Fruit fly (Drosophila melanogaster) whole organism, embryonic: Measurements from ENCODE around the gene Ppat-Dpck.

Experiments used
- ATbp ChIP-seq: fragments of 200-800 bp; sonication (Bioruptor generic); optimal IDR thresholded peaks from 2 replicates; lab custom pipeline; 2017; ENCODE audit warnings: missing biosample characterization, mild to moderate bottlenecking, missing genetic modification characterization, missing genetic modification reagents
- Atf-2 ChIP-seq: fragments of 200-800 bp; sonication (Bioruptor generic); optimal IDR thresholded peaks from 2 replicates; lab custom pipeline; 2016; ENCODE audit warnings: missing biosample characterization, missing genetic modification characterization
- B-H2 ChIP-seq: fragments of 200-800 bp; sonication (Bioruptor generic); optimal IDR thresholded peaks from 2 replicates; lab custom pipeline; 2018; ENCODE audit warnings: missing biosample characterization, mild to moderate bottlenecking, missing genetic modification characterization
- CG10267 ChIP-seq: fragments of 200-800 bp; sonication (Bioruptor generic); optimal IDR thresholded peaks from 2 replicates; lab custom pipeline; 2018; ENCODE audit warnings: missing biosample characterization, mild to moderate bottlenecking, missing genetic modification characterization, moderate library complexity
- CG10431 ChIP-seq: fragments of 200-800 bp; sonication (Bioruptor generic); optimal IDR thresholded peaks from 3 replicates; lab custom pipeline; 2018; ENCODE audit warnings: missing biosample characterization, mild to moderate bottlenecking, missing genetic modification characterization
- CG10979 ChIP-seq: fragments of 200-800 bp; sonication (Bioruptor generic); optimal IDR thresholded peaks from 2 replicates; lab custom pipeline; 2018; ENCODE audit warnings: missing biosample characterization, mild to moderate bottlenecking, missing genetic modification characterization, moderate library complexity
- CG11456 ChIP-seq: fragments of 200-800 bp; sonication (Bioruptor generic); IDR thresholded peaks from 3 replicates; pipeline ENCODE4 v1.3.6; 2022; ENCODE audit warnings: missing biosample characterization, missing genetic modification characterization
- CG12071 ChIP-seq: fragments of 200-800 bp; sonication (Bioruptor generic); optimal IDR thresholded peaks from 3 replicates; lab custom pipeline; 2018; ENCODE audit warnings: missing biosample characterization, mild to moderate bottlenecking, missing genetic modification characterization
- CG15073 ChIP-seq: fragments of 200-800 bp; sonication (Bioruptor generic); optimal IDR thresholded peaks from 2 replicates; lab custom pipeline; 2016; ENCODE audit warnings: missing biosample characterization, missing genetic modification characterization
- CG16813 ChIP-seq: fragments of 200-800 bp; sonication (Bioruptor generic); IDR thresholded peaks from 3 replicates; pipeline ENCODE4 v1.3.6; 2022; ENCODE audit warnings: missing biosample characterization, missing genetic modification characterization; ENCODE audit not compliant: partially characterized antibody
- CG17912 ChIP-seq: fragments of 200-800 bp; sonication (Bioruptor generic); optimal IDR thresholded peaks from 2 replicates; lab custom pipeline; 2018; ENCODE audit warnings: missing biosample characterization, mild to moderate bottlenecking, missing genetic modification characterization
- CG2116 ChIP-seq: fragments of 200-800 bp; sonication (Bioruptor generic); optimal IDR thresholded peaks from 3 replicates; lab custom pipeline; 2018; ENCODE audit warnings: missing biosample characterization, mild to moderate bottlenecking, missing genetic modification characterization
- CG33557 ChIP-seq: fragments of 200-800 bp; sonication (Bioruptor generic); optimal IDR thresholded peaks from 2 replicates; lab custom pipeline; 2019; ENCODE audit warnings: missing biosample characterization, mild to moderate bottlenecking, missing genetic modification characterization, moderate library complexity
- CG3726 ChIP-seq: fragments of 200-800 bp; sonication (Bioruptor generic); IDR thresholded peaks from 3 replicates; pipeline ENCODE4, ENCODE4 v1.3.6; 2022; ENCODE audit warnings: missing biosample characterization, missing genetic modification characterization
- CG4282 ChIP-seq: fragments of 200-800 bp; sonication (Bioruptor generic); optimal IDR thresholded peaks from 2 replicates; lab custom pipeline; 2016; ENCODE audit warnings: missing biosample characterization, missing genetic modification characterization
- CG4730 ChIP-seq: fragments of 200-800 bp; sonication (Bioruptor generic); IDR thresholded peaks from 2 replicates; pipeline ENCODE4 v1.3.6; 2022; ENCODE audit warnings: missing biosample characterization, missing genetic modification characterization
- CG4820 ChIP-seq: fragments of 200-800 bp; sonication (Bioruptor generic); optimal IDR thresholded peaks from 3 replicates; lab custom pipeline; 2016; ENCODE audit warnings: missing biosample characterization, missing genetic modification characterization
- CG7271 ChIP-seq: fragments of 200-800 bp; sonication (Bioruptor generic); optimal IDR thresholded peaks from 2 replicates; lab custom pipeline; 2018; ENCODE audit warnings: missing biosample characterization, mild to moderate bottlenecking, missing genetic modification characterization, moderate library complexity
- CG7786 ChIP-seq: fragments of 200-800 bp; sonication (Bioruptor generic); optimal IDR thresholded peaks from 2 replicates; lab custom pipeline; 2016; ENCODE audit warnings: missing biosample characterization, missing genetic modification characterization
- CG7963 ChIP-seq: fragments of 200-800 bp; sonication (Bioruptor generic); IDR thresholded peaks from 3 replicates; pipeline ENCODE4 v1.3.6; 2022; ENCODE audit warnings: missing biosample characterization, missing genetic modification characterization; ENCODE audit not compliant: partially characterized antibody
- CG9215 ChIP-seq: fragments of 200-800 bp; sonication (Bioruptor generic); IDR thresholded peaks from 2 replicates; pipeline ENCODE4 v1.3.6; 2022; ENCODE audit warnings: missing biosample characterization, missing genetic modification characterization
- Dll ChIP-seq: fragments of 200-800 bp; sonication (Bioruptor generic); IDR thresholded peaks from 4 replicates; pipeline ENCODE4 v1.3.6; 2022; ENCODE audit warnings: missing biosample characterization, missing genetic modification characterization; ENCODE audit not compliant: partially characterized antibody
- Doc2 ChIP-seq: fragments of 200-800 bp; sonication (Bioruptor generic); IDR thresholded peaks from 2 replicates; pipeline ENCODE4 v1.3.6; 2022; ENCODE audit warnings: missing biosample characterization, missing genetic modification characterization
- Fer3 ChIP-seq: fragments of 200-800 bp; sonication (Bioruptor generic); optimal IDR thresholded peaks from 2 replicates; lab custom pipeline; 2018; ENCODE audit warnings: missing biosample characterization, mild to moderate bottlenecking, missing genetic modification characterization, moderate library complexity
- GATAe ChIP-seq: fragments of 200-800 bp; sonication (Bioruptor generic); conservative IDR thresholded peaks from 2 replicates; pipeline ENCODE4 v1.3.6; 2022; ENCODE audit warnings: missing biosample characterization, missing genetic modification characterization
- Lhr ChIP-seq: fragments of 200-800 bp; sonication (Bioruptor generic); optimal IDR thresholded peaks from 3 replicates; lab custom pipeline; 2017; ENCODE audit warnings: mild to moderate bottlenecking, missing biosample characterization, missing genetic modification reagents, missing genetic modification characterization
- MBD-R2 ChIP-seq: fragments of 200-800 bp; sonication (Bioruptor generic); IDR thresholded peaks from 2 replicates; pipeline ENCODE4 v1.3.6; 2022; ENCODE audit warnings: missing biosample characterization, missing genetic modification characterization
- MESR4 ChIP-seq: fragments of 200-800 bp; sonication (Bioruptor generic); optimal IDR thresholded peaks from 2 replicates; lab custom pipeline; 2018; ENCODE audit warnings: missing biosample characterization, mild to moderate bottlenecking, missing genetic modification characterization, moderate library complexity
- Max ChIP-seq: fragments of 200-800 bp; sonication (Bioruptor generic); optimal IDR thresholded peaks from 2 replicates; lab custom pipeline; 2016; ENCODE audit warnings: missing biosample characterization, mild to moderate bottlenecking, missing genetic modification characterization
- Oli ChIP-seq: fragments of 200-800 bp; sonication (Bioruptor generic); optimal IDR thresholded peaks from 2 replicates; lab custom pipeline; 2018; ENCODE audit warnings: missing biosample characterization, mild to moderate bottlenecking, missing genetic modification characterization, moderate library complexity
- Vsx1 ChIP-seq: fragments of 200-800 bp; sonication (Bioruptor generic); optimal IDR thresholded peaks from 2 replicates; lab custom pipeline; 2017; ENCODE audit warnings: missing biosample characterization, mild to moderate bottlenecking, missing genetic modification characterization, missing genetic modification reagents
- ac ChIP-seq: fragments of 200-800 bp; sonication (Bioruptor generic); optimal IDR thresholded peaks from 3 replicates; lab custom pipeline; 2017; ENCODE audit warnings: missing biosample characterization, mild to moderate bottlenecking, missing genetic modification characterization
- aop ChIP-seq: fragments of 200-800 bp; sonication (Bioruptor generic); IDR thresholded peaks from 2 replicates; pipeline ENCODE4 v1.3.6; 2022; ENCODE audit warnings: missing biosample characterization, missing genetic modification characterization
- bab2 ChIP-seq: fragments of 200-800 bp; sonication (Bioruptor generic); optimal IDR thresholded peaks from 2 replicates; lab custom pipeline; 2016; ENCODE audit warnings: missing biosample characterization, missing genetic modification characterization
- cad ChIP-seq: fragments of >200 bp; optimal IDR thresholded peaks from 2 replicates; lab custom pipeline; 2017; ENCODE audit warnings: missing biosample characterization, missing genetic modification characterization
- disco-r ChIP-seq: fragments of 200-800 bp; sonication (Bioruptor generic); optimal IDR thresholded peaks from 2 replicates; lab custom pipeline; 2016; ENCODE audit warnings: missing biosample characterization, missing genetic modification characterization
- dmrt11E ChIP-seq: fragments of 200-800 bp; sonication (Bioruptor generic); optimal IDR thresholded peaks from 3 replicates; lab custom pipeline; 2018; ENCODE audit warnings: missing biosample characterization, mild to moderate bottlenecking, missing genetic modification characterization, moderate library complexity
- grn ChIP-seq: fragments of 200-800 bp; sonication (Bioruptor generic); optimal IDR thresholded peaks from 3 replicates; lab custom pipeline; 2017; ENCODE audit warnings: missing biosample characterization, missing genetic modification characterization
- h ChIP-seq: fragments of >200 bp; optimal IDR thresholded peaks from 2 replicates; lab custom pipeline; 2017
- insv ChIP-seq, 2 experiments: fragments of 200-800 bp; sonication (Bioruptor generic); optimal IDR thresholded peaks; 3 replicates each; lab custom pipeline; 2016 to 2018; ENCODE audit warnings: missing biosample characterization in 2 of 2, missing genetic modification characterization in 2 of 2
- lilli ChIP-seq: fragments of 200-800 bp; sonication (Bioruptor generic); optimal IDR thresholded peaks from 3 replicates; lab custom pipeline; 2016; ENCODE audit warnings: missing biosample characterization, missing genetic modification characterization
- luna ChIP-seq: fragments of 200-800 bp; sonication (Bioruptor generic); optimal IDR thresholded peaks from 2 replicates; lab custom pipeline; 2016; ENCODE audit warnings: missing biosample characterization, missing genetic modification characterization
- peb ChIP-seq: fragments of 200-800 bp; sonication (Bioruptor generic); IDR thresholded peaks from 2 replicates; pipeline ENCODE4 v1.3.6; 2022; ENCODE audit warnings: missing biosample characterization, missing genetic modification characterization
- pfk ChIP-seq: fragments of 200-800 bp; sonication (Bioruptor generic); optimal IDR thresholded peaks from 2 replicates; lab custom pipeline; 2018; ENCODE audit warnings: missing biosample characterization, mild to moderate bottlenecking, missing genetic modification characterization, moderate library complexity
- row ChIP-seq: fragments of 200-800 bp; sonication (Bioruptor generic); IDR thresholded peaks from 3 replicates; pipeline ENCODE4 v1.3.6; 2022; ENCODE audit warnings: missing biosample characterization, missing genetic modification characterization
- sim ChIP-seq: fragments of 200-800 bp; sonication (Bioruptor generic); IDR thresholded peaks from 2 replicates; pipeline ENCODE4 v1.3.6; 2022; ENCODE audit warnings: missing biosample characterization, missing genetic modification characterization
- slp2 ChIP-seq: fragments of 200-800 bp; sonication (Bioruptor generic); optimal IDR thresholded peaks from 2 replicates; lab custom pipeline; 2016; ENCODE audit warnings: missing biosample characterization, missing genetic modification characterization
- sna ChIP-seq: fragments of 200-800 bp; sonication (Bioruptor generic); IDR thresholded peaks from 2 replicates; pipeline ENCODE4 v1.3.6; 2022; ENCODE audit warnings: missing biosample characterization, missing genetic modification characterization; ENCODE audit not compliant: partially characterized antibody
- toy ChIP-seq: fragments of 200-800 bp; sonication (Bioruptor generic); IDR thresholded peaks from 2 replicates; pipeline ENCODE4 v1.3.6; 2022; ENCODE audit warnings: missing biosample characterization, missing genetic modification characterization
- z ChIP-seq: fragments of 200-800 bp; sonication (Bioruptor generic); IDR thresholded peaks from 3 replicates; pipeline ENCODE4 v1.3.6; 2022; ENCODE audit warnings: missing biosample characterization, missing genetic modification characterization

Ppat-Dpck gene

DNA sequence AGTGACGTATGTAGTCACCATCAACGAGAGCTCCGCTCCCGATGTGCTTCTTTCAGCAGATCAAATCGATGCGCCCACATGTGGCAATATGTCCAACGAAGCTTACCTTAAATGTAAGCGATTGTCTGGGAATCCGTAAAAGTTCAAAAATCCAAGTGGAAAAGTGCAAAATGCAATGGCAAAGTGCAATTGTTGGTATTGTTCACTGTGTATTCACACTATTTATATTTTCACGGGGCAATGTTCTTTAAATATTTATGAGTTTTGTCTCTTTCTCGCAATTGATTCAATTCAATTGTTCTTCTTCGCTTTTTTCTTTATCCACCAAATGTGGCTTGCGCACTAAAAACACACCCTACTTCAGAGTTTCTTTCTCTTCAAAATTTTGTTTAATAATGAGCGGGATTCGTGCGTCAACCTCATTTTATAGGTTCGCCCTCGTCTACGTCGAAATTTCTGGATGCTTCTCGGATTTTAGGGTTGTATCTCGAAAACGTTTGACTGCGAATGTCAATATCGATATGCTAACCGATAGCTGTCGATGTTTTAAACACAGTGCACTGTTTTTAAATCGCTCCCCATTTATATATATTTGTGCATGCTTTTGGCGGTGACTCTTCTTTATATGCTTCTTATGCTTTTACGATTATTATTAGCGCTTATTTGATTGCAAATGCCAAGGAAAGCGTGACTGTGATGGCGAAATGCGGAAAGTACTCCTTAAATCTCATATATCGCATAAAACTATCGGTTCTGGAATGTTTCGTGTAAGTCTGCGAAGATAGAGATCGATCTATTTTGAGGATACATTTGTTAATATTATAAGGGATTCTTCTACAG is 16.6 kb downstream of the Ppat-Dpck start, which contains the start of gene DnaJ-1 (continued):
- TF ChIP-seq CG10431 (GFP tag; lab: Kevin White, UChicago) (peak; percentile 26), sna (GFP tag; lab: Robert Waterston, UW) (peak; percentile 97), aop (GFP tag; lab: Robert Waterston, UW) (no peak), dmrt11E (tag; lab: Kevin White, UChicago) (no peak), toy (GFP tag; lab: Robert Waterston, UW) (no peak), MBD-R2 (no peak; the same call in 1 of the 2 replicates), ATbp (GFP tag; lab: Kevin White, UChicago) (peak; percentile 16), Doc2 (GFP tag; lab: Robert Waterston, UW) (no peak), CG15073 (no peak), Fer3 (tag; lab: Kevin White, UChicago) (no peak), sim (GFP tag; lab: Robert Waterston, UW) (no peak), CG33557 (GFP tag; lab: Kevin White, UChicago) (no peak), CG4282 (GFP tag; lab: Kevin White, UChicago) (no peak), Lhr (GFP tag; lab: Kevin White, UChicago) (peak; percentile 18), CG7786 (GFP tag; lab: Kevin White, UChicago) (no peak), luna (GFP tag; lab: Kevin White, UChicago) (peak; percentile 41), B-H2 (GFP tag; lab: Kevin White, UChicago) (no peak), CG7963 (GFP tag; lab: Robert Waterston, UW) (peak; percentile 95), Dll (peak; percentile 98), lilli (GFP tag; lab: Kevin White, UChicago) (peak; percentile 28), GATAe (GFP tag; lab: Robert Waterston, UW) (no peak), CG4820 (GFP tag; lab: Kevin White, UChicago) (no peak), Atf-2 (GFP tag; lab: Kevin White, UChicago) (no peak), peb (GFP tag; lab: Robert Waterston, UW) (no peak), slp2 (GFP tag; lab: Kevin White, UChicago) (no peak), h (lab: Kevin White, UChicago) (no peak), row (peak; percentile 78), Vsx1 (GFP tag; lab: Kevin White, UChicago) (peak; percentile 4), insv (GFP tag; optimal IDR thresholded peaks at IDR 0.05; lab: Kevin White, UChicago) (no peak), CG17912 (GFP tag; lab: Kevin White, UChicago) (peak; percentile 27), CG16813 (GFP tag; lab: Robert Waterston, UW) (peak; percentile 99), CG12071 (GFP tag; lab: Kevin White, UChicago) (no peak), Max (GFP tag; lab: Kevin White, UChicago) (peak; percentile 10), CG9215 (no peak), CG3726 (GFP tag; lab: Robert Waterston, UW) (no peak), CG11456 (GFP tag; lab: Robert Waterston, UW) (no peak), CG2116 (GFP tag; lab: Kevin White, UChicago) (peak; percentile 98), CG10267 (tag; lab: Kevin White, UChicago) (peak; percentile 29), CG10979 (tag; lab: Kevin White, UChicago) (peak; percentile 27), cad (no peak), disco-r (GFP tag; lab: Kevin White, UChicago) (no peak), CG7271 (tag; lab: Kevin White, UChicago) (no peak), grn (GFP tag; lab: Kevin White, UChicago) (peak; percentile 68), CG4730 (GFP tag; lab: Robert Waterston, UW) (no peak), z (no peak), ac (GFP tag; lab: Kevin White, UChicago) (no peak), bab2 (GFP tag; lab: Kevin White, UChicago) (peak; percentile 3), Oli (tag; lab: Kevin White, UChicago) (no peak), pfk (GFP tag; lab: Kevin White, UChicago) (peak; percentile 67), MESR4 (peak; percentile 84)
